Worm (Caenorhabditis elegans) whole organism, L4 larva: ENCODE data around the gene F44B9.5.

Experiments
- F10B5.3 ChIP-seq: sonication (generic microtip); optimal IDR thresholded peaks from 2 replicates; lab custom pipeline; 2016; ENCODE audit warnings: mild to moderate bottlenecking, missing genetic modification characterization, missing compliant biosample characterization
- F37D6.2 ChIP-seq: sonication (generic microtip); optimal IDR thresholded peaks from 2 replicates; lab custom pipeline; 2016; ENCODE audit warnings: mild to moderate bottlenecking, missing genetic modification characterization, missing compliant biosample characterization
- T26A8.4 ChIP-seq: fragments of 200-800 bp; sonication (Bioruptor generic); IDR thresholded peaks from 2 replicates; pipeline ENCODE4 v1.3.6; 2022; ENCODE audit warnings: missing genetic modification characterization, missing compliant biosample characterization
- Y5F2A.4 ChIP-seq: fragments of 200-800 bp; sonication (Bioruptor generic); optimal IDR thresholded peaks from 2 replicates; lab custom pipeline; 2018; ENCODE audit warnings: mild to moderate bottlenecking, missing genetic modification characterization, missing compliant biosample characterization
- ZK337.2 ChIP-seq: fragments of 200-800 bp; sonication (Bioruptor generic); IDR thresholded peaks from 2 replicates; pipeline ENCODE4 v1.3.6; 2022; ENCODE audit warnings: missing genetic modification reagents, missing genetic modification characterization, missing compliant biosample characterization
- ZK546.5 ChIP-seq, 2 experiments: sonication (generic microtip); optimal IDR thresholded peaks; 2 replicates each; lab custom pipeline; 2017; ENCODE audit warnings: missing biosample characterization in 2 of 2, missing genetic modification characterization in 2 of 2
- aha-1 ChIP-seq: fragments of 150-350 bp; peaks from one replicate; lab custom pipeline; 2014; ENCODE audit warnings: missing biosample characterization, missing genetic modification characterization
- aly-2 ChIP-seq: sonication (generic microtip); optimal IDR thresholded peaks from 2 replicates; lab custom pipeline; 2018; ENCODE audit warnings: missing biosample characterization, missing genetic modification characterization
- ama-1 ChIP-seq: fragments of 150-350 bp; optimal IDR thresholded peaks from 2 replicates; lab custom pipeline; 2014; ENCODE audit warnings: inconsistent platforms, mixed read lengths
- attf-4 ChIP-seq: sonication (generic microtip); optimal IDR thresholded peaks from 3 replicates; lab custom pipeline; 2017; ENCODE audit warnings: missing biosample characterization, missing genetic modification characterization
- ceh-20 ChIP-seq: fragments of 200-800 bp; sonication (Bioruptor generic); IDR thresholded peaks from 2 replicates; pipeline ENCODE4 v1.3.6; 2022; ENCODE audit warnings: missing genetic modification reagents, missing genetic modification characterization, missing compliant biosample characterization
- ceh-28 ChIP-seq: fragments of 150-350 bp; optimal IDR thresholded peaks from 2 replicates; lab custom pipeline; 2014; ENCODE audit warnings: missing biosample characterization, missing genetic modification reagents, missing genetic modification characterization
- ceh-32 ChIP-seq: sonication (generic microtip); optimal IDR thresholded peaks from 2 replicates; lab custom pipeline; 2016; ENCODE audit warnings: mild to moderate bottlenecking, missing genetic modification characterization, missing compliant biosample characterization; ENCODE audit not compliant: poor library complexity
- cey-2 ChIP-seq: sonication (generic microtip); optimal IDR thresholded peaks from 3 replicates; lab custom pipeline; 2017; ENCODE audit warnings: missing genetic modification characterization, mild to moderate bottlenecking, missing compliant biosample characterization, antibody characterized with exemption, borderline replicate concordance; ENCODE audit not compliant: insufficient read depth
- daf-16 ChIP-seq, 3 experiments: sonication (generic microtip); optimal IDR thresholded peaks; 2 replicates each; lab custom pipeline; 2016 to 2017; ENCODE audit warnings: missing genetic modification characterization in 3 of 3, missing genetic modification reagents in 3 of 3, mild to moderate bottlenecking in 2 of 3, missing compliant biosample characterization in 2 of 3, missing biosample characterization in 1 of 3, moderate library complexity in 1 of 3
- daf-19 ChIP-seq: fragments of 200-800 bp; sonication (Bioruptor generic); conservative IDR thresholded peaks from 2 replicates; pipeline ENCODE4 v1.3.6; 2022; ENCODE audit warnings: missing genetic modification characterization, missing compliant biosample characterization
- dpl-1 ChIP-seq: fragments of 150-350 bp; optimal IDR thresholded peaks from 2 replicates; lab custom pipeline; 2014; ENCODE audit warnings: missing biosample characterization, missing genetic modification reagents, missing genetic modification characterization
- egl-43 ChIP-seq: fragments of 200-800 bp; sonication (Bioruptor generic); IDR thresholded peaks from 2 replicates; pipeline ENCODE4 v1.3.6; 2022; ENCODE audit warnings: missing genetic modification reagents, missing genetic modification characterization, missing compliant biosample characterization
- hif-1 ChIP-seq, 2 experiments: sonication (generic microtip); optimal IDR thresholded peaks; 2 replicates each; lab custom pipeline; 2016 to 2017; ENCODE audit warnings: missing compliant biosample characterization in 2 of 2, missing genetic modification characterization in 2 of 2, missing genetic modification reagents in 2 of 2, missing genotype in 2 of 2, mild to moderate bottlenecking in 1 of 2
- hlh-30 ChIP-seq: sonication (generic microtip); optimal IDR thresholded peaks from 2 replicates; lab custom pipeline; 2017; ENCODE audit warnings: antibody characterized with exemption, mild to moderate bottlenecking, missing genetic modification characterization, missing compliant biosample characterization; ENCODE audit not compliant: insufficient read depth
- hmg-1.1 ChIP-seq: fragments of 200-800 bp; sonication (Bioruptor generic); IDR thresholded peaks from 2 replicates; pipeline ENCODE4 v1.3.6; 2022; ENCODE audit warnings: missing genetic modification reagents, missing genetic modification characterization, missing compliant biosample characterization
- lin-13 ChIP-seq: fragments of 150-350 bp; optimal IDR thresholded peaks from 2 replicates; lab custom pipeline; 2014; ENCODE audit warnings: missing biosample characterization, missing genetic modification reagents, missing genetic modification characterization
- lin-15B ChIP-seq: fragments of 150-350 bp; sonication (generic microtip); optimal IDR thresholded peaks from 3 replicates; lab custom pipeline; 2014; ENCODE audit warnings: missing biosample characterization, missing genetic modification characterization
- lin-29 ChIP-seq: fragments of 200-800 bp; sonication (Bioruptor generic); IDR thresholded peaks from 2 replicates; pipeline ENCODE4 v1.3.6; 2022; ENCODE audit warnings: missing genetic modification reagents, missing genetic modification characterization, missing compliant biosample characterization
- lin-38 ChIP-seq: fragments of 200-800 bp; sonication (Bioruptor generic); IDR thresholded peaks from 2 replicates; pipeline ENCODE4 v1.3.6; 2022; ENCODE audit warnings: missing genetic modification reagents, missing genetic modification characterization, missing compliant biosample characterization
- madf-5 ChIP-seq, 2 experiments: fragments of 200-800 bp; sonication (Bioruptor generic); IDR thresholded peaks; 2 replicates each; pipeline ENCODE4 v1.3.6; 2022; ENCODE audit warnings: missing compliant biosample characterization in 2 of 2, missing genetic modification characterization in 2 of 2
- madf-9 ChIP-seq: fragments of 200-800 bp; sonication (Bioruptor generic); conservative IDR thresholded peaks from 2 replicates; pipeline ENCODE4 v1.3.6; 2022; ENCODE audit warnings: missing genetic modification reagents, missing genetic modification characterization, missing compliant biosample characterization
- mdl-1 ChIP-seq, 2 experiments: fragments of 150-350 bp in 1 of 2; sonication (generic microtip) in 1 of 2; optimal IDR thresholded peaks; 2 replicates each; lab custom pipeline; 2014 to 2017; ENCODE audit warnings: missing biosample characterization in 2 of 2, missing genetic modification characterization in 2 of 2
- mdt-29 ChIP-seq: fragments of 200-800 bp; sonication (Bioruptor generic); IDR thresholded peaks from 2 replicates; pipeline ENCODE4 v1.3.6; 2022; ENCODE audit warnings: missing genetic modification reagents, missing genetic modification characterization, missing compliant biosample characterization
- mes-2 ChIP-seq: sonication (generic microtip); optimal IDR thresholded peaks from 2 replicates; lab custom pipeline; 2016; ENCODE audit warnings: missing genotype, mild to moderate bottlenecking, missing genetic modification characterization, missing compliant biosample characterization; ENCODE audit not compliant: poor library complexity, severe bottlenecking
- nhr-11 ChIP-seq: fragments of 150-350 bp; optimal IDR thresholded peaks from 2 replicates; lab custom pipeline; 2014; ENCODE audit warnings: missing biosample characterization, missing genetic modification characterization
- nhr-111 ChIP-seq: fragments of 200-800 bp; sonication (Bioruptor generic); optimal IDR thresholded peaks from 2 replicates; lab custom pipeline; 2018; ENCODE audit warnings: mild to moderate bottlenecking, missing genetic modification characterization, missing compliant biosample characterization
- nhr-237 ChIP-seq: sonication (generic microtip); optimal IDR thresholded peaks from 2 replicates; lab custom pipeline; 2017; ENCODE audit warnings: missing biosample characterization, missing genetic modification characterization
- nhr-25 ChIP-seq: sonication (generic microtip); optimal IDR thresholded peaks from 2 replicates; lab custom pipeline; 2017; ENCODE audit warnings: missing genetic modification characterization, mild to moderate bottlenecking, missing compliant biosample characterization, antibody characterized with exemption, moderate library complexity, borderline replicate concordance; ENCODE audit not compliant: insufficient read depth
- nhr-41 ChIP-seq: fragments of 200-800 bp; sonication (Bioruptor generic); IDR thresholded peaks from 2 replicates; pipeline ENCODE4 v1.3.6; 2022; ENCODE audit warnings: missing genetic modification reagents, missing genetic modification characterization, missing compliant biosample characterization
- nhr-48 ChIP-seq: sonication (generic microtip); optimal IDR thresholded peaks from 2 replicates; lab custom pipeline; 2016; ENCODE audit warnings: mild to moderate bottlenecking, missing genetic modification characterization, missing compliant biosample characterization
- nhr-6 ChIP-seq: fragments of 150-350 bp; optimal IDR thresholded peaks from 2 replicates; lab custom pipeline; 2014; ENCODE audit warnings: missing biosample characterization, missing genetic modification characterization
- nhr-77 ChIP-seq: fragments of 150-350 bp; optimal IDR thresholded peaks from 2 replicates; lab custom pipeline; 2014; ENCODE audit warnings: missing biosample characterization, missing genetic modification characterization
- rbr-2 ChIP-seq: sonication (generic microtip); optimal IDR thresholded peaks from 2 replicates; lab custom pipeline; 2016; ENCODE audit warnings: missing genotype, missing genetic modification characterization, missing compliant biosample characterization
- set-16 ChIP-seq: fragments of 200-800 bp; sonication (Bioruptor generic); IDR thresholded peaks from 2 replicates; pipeline ENCODE4 v1.3.6; 2022; ENCODE audit warnings: missing genetic modification reagents, missing genetic modification characterization, missing compliant biosample characterization
- snpc-4 ChIP-seq: fragments of 150-350 bp; optimal IDR thresholded peaks from 2 replicates; lab custom pipeline; 2014; ENCODE audit warnings: missing biosample characterization, missing genetic modification characterization
- spr-1 ChIP-seq: sonication (generic microtip); optimal IDR thresholded peaks from 2 replicates; lab custom pipeline; 2016; ENCODE audit warnings: mild to moderate bottlenecking, missing genetic modification characterization, missing compliant biosample characterization
- spr-3 ChIP-seq: fragments of 200-800 bp; sonication (Bioruptor generic); optimal IDR thresholded peaks from 2 replicates; lab custom pipeline; 2018; ENCODE audit warnings: mild to moderate bottlenecking, missing genetic modification characterization, missing compliant biosample characterization
- tag-97 ChIP-seq: fragments of 200-800 bp; sonication (Bioruptor generic); IDR thresholded peaks from 2 replicates; pipeline ENCODE4 v1.3.6; 2022; ENCODE audit warnings: missing genetic modification characterization, missing compliant biosample characterization
- tra-1 ChIP-seq: fragments of 200-800 bp; sonication (Bioruptor generic); IDR thresholded peaks from 2 replicates; pipeline ENCODE4 v1.3.6; 2022; ENCODE audit warnings: missing genetic modification reagents, missing genetic modification characterization, missing compliant biosample characterization
- unc-130 ChIP-seq: sonication (generic microtip); optimal IDR thresholded peaks from 2 replicates; lab custom pipeline; 2016; ENCODE audit warnings: missing genetic modification reagents, missing genetic modification characterization, missing compliant biosample characterization
- zfp-2 ChIP-seq: sonication (generic microtip); optimal IDR thresholded peaks from 2 replicates; lab custom pipeline; 2016; ENCODE audit warnings: mild to moderate bottlenecking, missing genetic modification characterization, missing compliant biosample characterization
- zip-11 ChIP-seq: fragments of 200-800 bp; sonication (Bioruptor generic); IDR thresholded peaks from 2 replicates; pipeline ENCODE4 v1.3.6; 2022; ENCODE audit warnings: missing genetic modification characterization, missing compliant biosample characterization
- zip-2 ChIP-seq: fragments of 150-350 bp; optimal IDR thresholded peaks from 2 replicates; lab custom pipeline; 2014; ENCODE audit warnings: missing biosample characterization, missing genetic modification characterization
- ztf-11 ChIP-seq: fragments of 150-350 bp; optimal IDR thresholded peaks from 2 replicates; lab custom pipeline; 2014; ENCODE audit warnings: missing biosample characterization, missing genetic modification characterization

The F44B9.5 gene

ce11 chrIII:8043784-8044183, 27.4 kb upstream of the F44B9.5 start (continued):
- TF ChIP-seq zfp-2 (tag; lab: Kevin White, UChicago) (peak; percentile 83), zip-11 (no peak), spr-3 (GFP tag; lab: Kevin White, UChicago) (peak; percentile 86), nhr-237 (peak; percentile 63), tra-1 (GFP tag; lab: Robert Waterston, UW) (peak; percentile 99), cey-2 (tag; lab: Kevin White, UChicago) (peak; percentile 68), F10B5.3 (tag; lab: Kevin White, UChicago) (no peak), nhr-77 (tag; lab: Kevin White, UChicago) (peak; percentile 99), nhr-11 (tag; lab: Kevin White, UChicago) (peak; percentile 99), attf-4 (tag; lab: Kevin White, UChicago) (no peak), ceh-28 (peak; percentile 52), ztf-11 (no peak), tag-97 (GFP tag; lab: Robert Waterston, UW) (0 out of 2 replicates have a peak, but pooled peaks have one; percentile 83), daf-16 (GFP tag; optimal IDR thresholded peaks at IDR 0.05; lab: Kevin White, UChicago) (peak; percentile 62 to 80), daf-16 (tag; optimal IDR thresholded peaks at IDR 0.05; lab: Kevin White, UChicago) (peak; percentile 90), aha-1 (tag; lab: Kevin White, UChicago) (peak; percentile 98), mdl-1 (tag; optimal IDR thresholded peaks at IDR 0.05; lab: Kevin White, UChicago) (peak; percentile 3 to 93), mes-2 (peak; percentile 100), lin-29 (peak; percentile 80; the same call in 1 of the 2 replicates), dpl-1 (GFP tag; lab: Kevin White, UChicago) (peak; percentile 92), nhr-6 (tag; lab: Kevin White, UChicago) (peak; percentile 92), snpc-4 (tag; lab: Kevin White, UChicago) (no peak), zip-2 (tag; lab: Kevin White, UChicago) (peak; percentile 88), lin-38 (peak; percentile 96), ceh-32 (tag; lab: Kevin White, UChicago) (peak; percentile 13), mdt-29 (GFP tag; lab: Robert Waterston, UW) (no peak; the same call in 1 of the 2 replicates), ceh-20 (GFP tag; lab: Robert Waterston, UW) (peak; percentile 97), T26A8.4 (GFP tag; lab: Robert Waterston, UW) (peak; percentile 83), lin-15B (tag; lab: Kevin White, UChicago) (peak; percentile 91), daf-19 (GFP tag; lab: Robert Waterston, UW) (peak; percentile 88), aly-2 (tag; lab: Kevin White, UChicago) (peak; percentile 86), F37D6.2 (peak; percentile 94), ama-1 (lab: Kevin White, UChicago) (peak; percentile 85), hif-1 (tag; optimal IDR thresholded peaks at IDR 0.05; lab: Kevin White, UChicago) (peak; percentile 65 to 98), set-16 (GFP tag; lab: Robert Waterston, UW) (no peak), nhr-48 (tag; lab: Kevin White, UChicago) (peak; percentile 78), nhr-25 (tag; lab: Kevin White, UChicago) (peak; percentile 96), lin-13 (GFP tag; lab: Kevin White, UChicago) (peak; percentile 99), nhr-111 (GFP tag; lab: Kevin White, UChicago) (no peak), Y5F2A.4 (GFP tag; lab: Kevin White, UChicago) (peak; percentile 32), rbr-2 (tag; lab: Kevin White, UChicago) (peak; percentile 98), egl-43 (GFP tag; lab: Robert Waterston, UW) (no peak; the same call in 1 of the 2 replicates), madf-5 (GFP tag; IDR thresholded peaks at IDR 0.05; lab: Robert Waterston, UW) (peak; percentile 96 to 98), hmg-1.1 (GFP tag; lab: Robert Waterston, UW) (peak; percentile 98), unc-130 (GFP tag; lab: Kevin White, UChicago) (peak; percentile 99), ZK337.2 (GFP tag; lab: Robert Waterston, UW) (peak; percentile 98), spr-1 (tag; lab: Kevin White, UChicago) (peak; percentile 94), nhr-41 (peak; percentile 84), hlh-30 (tag; lab: Kevin White, UChicago) (peak; percentile 93), madf-9 (GFP tag; lab: Robert Waterston, UW) (peak; percentile 97), ZK546.5 (tag; optimal IDR thresholded peaks at IDR 0.05; lab: Kevin White, UChicago) (peak in 1 of 2 experiments; percentile 84)
